Fruit fly (Drosophila melanogaster): ENCODE data around the gene CG31251.
A peak's percentile ranks its signal among the peaks of the same experiment; 100 is the strongest.

CG31251 gene

DNA sequence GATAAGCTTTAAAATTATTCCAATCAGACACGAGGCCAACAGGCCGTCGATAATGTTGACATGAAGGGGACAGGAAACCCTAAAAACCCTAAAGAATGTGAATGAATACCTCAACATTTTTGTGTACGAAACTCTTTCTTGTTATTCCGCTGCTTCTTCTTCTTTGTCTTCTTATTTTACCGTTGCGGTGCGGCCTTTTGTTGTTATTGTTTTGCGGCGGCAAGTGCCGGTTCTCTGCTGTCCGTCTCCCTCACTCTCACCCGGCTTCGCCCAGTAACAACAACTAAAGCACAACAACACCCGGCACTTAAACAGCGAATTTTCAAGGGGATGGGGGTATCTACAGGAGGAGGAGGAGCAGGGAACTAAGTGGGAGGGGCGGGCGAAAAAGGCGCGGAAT, 29.7 kb upstream of the CG31251 start:
- TF ChIP-seq CG7556 (GFP tag; optimal IDR thresholded peaks at IDR 0.05) (no peak), Ada2b (GFP tag; IDR thresholded peaks at IDR 0.05) (no peak), Hmr (GFP tag; optimal IDR thresholded peaks at IDR 0.05) (no peak), D19B (GFP tag; optimal IDR thresholded peaks at IDR 0.05) (no peak), slou (GFP tag; optimal IDR thresholded peaks at IDR 0.05) (no peak), so (GFP tag; IDR thresholded peaks at IDR 0.05) (no peak), ind (GFP tag; optimal IDR thresholded peaks at IDR 0.05) (no peak), Opbp (GFP tag; IDR thresholded peaks at IDR 0.05; ENCODE audit: partially characterized antibody) (no peak), CG6791 (GFP tag; IDR thresholded peaks at IDR 0.05; ENCODE audit: partially characterized antibody) (peak; percentile 45; the same call in 1 of the 3 replicates), tna (GFP tag; IDR thresholded peaks at IDR 0.05; ENCODE audit: partially characterized antibody) (no peak), CG1832 (GFP tag; optimal IDR thresholded peaks at IDR 0.05) (peak; percentile 32), kni (GFP tag; optimal IDR thresholded peaks at IDR 0.05) (peak; percentile 65), CG30431 (GFP tag; optimal IDR thresholded peaks at IDR 0.05) (no peak), insv (GFP tag; optimal IDR thresholded peaks at IDR 0.05) (peak in 1 of 2 experiments; percentile 18), NC2α (GFP tag; optimal IDR thresholded peaks at IDR 0.05) (no peak), CG16813 (GFP tag; IDR thresholded peaks at IDR 0.05; ENCODE audit: partially characterized antibody) (no peak), Aef1 (GFP tag; IDR thresholded peaks at IDR 0.05) (no peak; the same call in 2 of the 3 replicates), sd (tag; optimal IDR thresholded peaks at IDR 0.05) (peak; percentile 65), BtbVII (GFP tag; optimal IDR thresholded peaks at IDR 0.05) (no peak), bsh (GFP tag; optimal IDR thresholded peaks at IDR 0.05) (no peak), CG4360 (GFP tag; IDR thresholded peaks at IDR 0.05) (peak; percentile 64; the same call in 1 of the 2 replicates), onecut (GFP tag; IDR thresholded peaks at IDR 0.05) (no peak), CHES-1-like (GFP tag; optimal IDR thresholded peaks at IDR 0.05) (no peak), CG17385 (GFP tag; optimal IDR thresholded peaks at IDR 0.05) (peak; percentile 72), CG34422 (GFP tag; IDR thresholded peaks at IDR 0.05) (peak; percentile 11; the same call in 1 of the 3 replicates), CG17568 (GFP tag; optimal IDR thresholded peaks at IDR 0.05) (no peak), crc (GFP tag; optimal IDR thresholded peaks at IDR 0.05) (no peak), B-H1 (GFP tag; IDR thresholded peaks at IDR 0.05) (no peak), CG12391 (tag; optimal IDR thresholded peaks at IDR 0.05) (no peak), hb (GFP tag; IDR thresholded peaks at IDR 0.05; ENCODE audit: partially characterized antibody) (no peak), hkb (optimal IDR thresholded peaks at IDR 0.05) (no peak), hkb (GFP tag; IDR thresholded peaks at IDR 0.05) (no peak), gt (GFP tag; IDR thresholded peaks at IDR 0.05) (no peak), CG9609 (GFP tag; optimal IDR thresholded peaks at IDR 0.05) (no peak), grau (tag; optimal IDR thresholded peaks at IDR 0.05) (no peak), lola (GFP tag; optimal IDR thresholded peaks at IDR 0.05) (no peak), CG3065 (GFP tag; optimal IDR thresholded peaks at IDR 0.05) (no peak), H15 (GFP tag; IDR thresholded peaks at IDR 0.05) (no peak)

DNA sequence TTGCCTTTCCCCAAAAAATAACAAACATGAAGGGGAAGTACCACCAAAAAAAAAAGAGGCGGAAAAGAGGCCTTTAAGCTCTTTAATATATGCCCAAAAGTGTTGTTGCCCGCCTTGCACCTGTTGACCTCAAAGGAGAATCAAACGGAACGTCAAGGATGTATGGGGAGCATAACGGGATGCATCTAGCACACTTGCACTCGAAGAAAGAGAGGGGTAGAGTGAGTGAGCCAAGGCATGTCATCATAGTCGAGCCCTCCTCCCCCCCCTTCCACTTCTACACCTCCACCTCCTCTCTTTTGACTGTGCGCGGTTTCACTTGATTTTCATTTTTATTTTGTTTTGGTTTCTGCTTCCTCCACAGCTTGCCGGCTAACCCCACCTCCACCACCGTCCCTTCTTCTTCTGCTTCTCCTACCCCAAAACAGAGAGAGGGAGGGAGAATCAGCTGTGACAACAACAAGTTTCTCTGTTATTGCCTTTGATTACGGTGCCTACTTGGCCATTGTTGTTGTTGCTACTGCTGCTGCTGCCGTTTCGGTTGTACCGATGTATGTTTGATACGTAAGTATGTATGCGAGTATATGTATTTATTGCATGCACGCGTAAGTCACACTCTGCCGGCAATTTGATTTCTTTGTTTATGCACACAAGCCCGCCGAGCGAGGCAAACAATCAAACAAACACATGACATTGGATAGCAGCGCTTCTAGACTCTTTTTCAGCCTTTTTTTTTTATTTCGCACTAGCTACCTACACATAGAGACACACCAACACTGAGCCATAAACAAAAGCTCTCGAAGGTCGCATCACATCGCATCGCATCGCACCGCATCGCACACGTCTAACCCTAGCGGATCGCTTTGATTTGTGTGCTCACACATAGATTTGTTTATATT, 28.2 kb upstream of the CG31251 start:
- TF ChIP-seq gsb-n (tag; optimal IDR thresholded peaks at IDR 0.05) (peak; percentile 18), Bteb2 (GFP tag; optimal IDR thresholded peaks at IDR 0.05) (no peak), sens (GFP tag) (peak; percentile 62), CG2199 (GFP tag; IDR thresholded peaks at IDR 0.05) (0 out of 3 replicates have a peak, but pooled peaks have one; percentile 12), Opbp (GFP tag; IDR thresholded peaks at IDR 0.05; ENCODE audit: partially characterized antibody) (0 out of 3 replicates have a peak, but pooled peaks have one; percentile 18), psq (GFP tag; optimal IDR thresholded peaks at IDR 0.05) (peak; percentile 75), Pdp1 (GFP tag; optimal IDR thresholded peaks at IDR 0.05) (peak in 1 of 2 experiments; percentile 51), sim (GFP tag; IDR thresholded peaks at IDR 0.05) (peak; percentile 13; the same call in 1 of the 2 replicates), lola (GFP tag; optimal IDR thresholded peaks at IDR 0.05) (peak in 1 of 3 experiments; percentile 2), kah (GFP tag; optimal IDR thresholded peaks at IDR 0.05) (peak; percentile 12), Med (GFP tag) (peak; percentile 25), bsh (GFP tag; optimal IDR thresholded peaks at IDR 0.05) (peak in 1 of 2 experiments; percentile 16), lab (GFP tag; optimal IDR thresholded peaks at IDR 0.05) (no peak), D19B (GFP tag; optimal IDR thresholded peaks at IDR 0.05) (no peak), CG32767 (GFP tag; IDR thresholded peaks at IDR 0.05) (0 out of 2 replicates have a peak, but pooled peaks have one; percentile 7)
